Worm (Caenorhabditis elegans): Measurements from ENCODE around the gene Y43F8B.9.

- TF ChIP-seq C08G9.2 (tag; optimal IDR thresholded peaks at IDR 0.05) (no peak), tbx-7 (tag; optimal IDR thresholded peaks at IDR 0.05) (no peak), ama-1 (optimal IDR thresholded peaks at IDR 0.05) (no peak), tbx-2 (tag; optimal IDR thresholded peaks at IDR 0.05) (no peak), pax-1 (tag; optimal IDR thresholded peaks at IDR 0.05) (no peak), lin-11 (tag; optimal IDR thresholded peaks at IDR 0.05) (no peak)
Measured at ce11 chrV:19485261-19485660, 7.3 kb downstream of the Y43F8B.9 start, which contains the start of gene Y43F8B.28.
